Fruit fly (Drosophila melanogaster): ENCODE data around the gene CG31832.

DNA sequence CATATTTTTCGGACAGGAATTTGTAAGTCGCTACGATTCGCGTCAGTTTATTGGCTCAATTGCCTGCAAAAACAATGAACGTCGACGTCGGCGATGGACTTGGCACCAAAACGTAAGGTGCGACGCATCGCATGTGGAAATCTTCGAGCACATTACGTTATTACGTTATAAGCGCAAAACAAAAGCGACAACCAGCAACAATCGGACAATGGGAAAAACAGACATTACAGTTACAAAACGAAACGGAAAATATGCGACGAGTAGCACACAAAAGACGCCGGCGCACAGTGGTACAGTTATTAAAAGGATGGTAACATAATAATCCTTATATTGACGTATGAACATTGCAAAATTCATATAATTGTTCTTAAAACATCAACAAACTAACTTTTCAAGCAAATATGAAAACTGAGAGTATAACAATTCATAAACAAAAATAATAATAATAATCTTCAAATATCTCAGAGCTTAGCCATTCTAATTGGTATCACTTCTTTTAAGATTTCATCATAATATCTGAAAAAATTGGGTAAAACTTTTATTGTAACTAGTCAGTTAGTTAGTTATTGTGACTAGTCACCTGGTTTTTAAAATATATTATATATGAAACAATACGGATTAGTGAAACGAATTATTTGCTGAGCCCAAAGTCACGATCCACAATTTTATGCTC, 36.6 kb downstream of the CG31832 start:
- no peak for TF ChIP-seq CG6163 (GFP tag; IDR thresholded peaks at IDR 0.05)
- TF ChIP-seq CG31627 (GFP tag; optimal IDR thresholded peaks at IDR 0.05), result peak; percentile 7
- TF ChIP-seq dsx (GFP tag; optimal IDR thresholded peaks at IDR 0.05; ENCODE audit: poor library complexity, severe bottlenecking), result no peak
- TF ChIP-seq dac (GFP tag; optimal IDR thresholded peaks at IDR 0.05), result no peak
- TF ChIP-seq CG6854 (GFP tag; optimal IDR thresholded peaks at IDR 0.05), result no peak
- TF ChIP-seq Met (GFP tag; optimal IDR thresholded peaks at IDR 0.05), result no peak
- TF ChIP-seq Eip75B (GFP tag; optimal IDR thresholded peaks at IDR 0.05), result no peak
- TF ChIP-seq eg (GFP tag; IDR thresholded peaks at IDR 0.05), result no peak
- TF ChIP-seq Ets96B (tag; optimal IDR thresholded peaks at IDR 0.05), result peak; percentile 69
- TF ChIP-seq Sox14 (GFP tag; optimal IDR thresholded peaks at IDR 0.05), result peak; percentile 4
- TF ChIP-seq CG3919 (GFP tag; optimal IDR thresholded peaks at IDR 0.05), result peak; percentile 48
- TF ChIP-seq svp (GFP tag), result peak; percentile 81
- no peak for TF ChIP-seq Eip93F (GFP tag; optimal IDR thresholded peaks at IDR 0.05)
